Fruit fly (Drosophila melanogaster): ENCODE results near the gene BCL7-like.

dm6 chrX:9355996-9356708, at the start of gene BCL7-like, which contains the start of gene Zdhhc8:
- no peak for TF ChIP-seq CG8478 (optimal IDR thresholded peaks at IDR 0.05)
- no peak for TF ChIP-seq CTCF (optimal IDR thresholded peaks at IDR 0.05)

All from S2 (cell line).